Fruit fly (Drosophila melanogaster): ENCODE results near the gene CG1544.

The CG1544 gene

dm6 chr3R:31213227-31213626, 16.5 kb downstream of the CG1544 start, which contains the start of the genes Zwilch and CG1542 (continued):
- TF ChIP-seq CG9932 (GFP tag; IDR thresholded peaks at IDR 0.05) (0 out of 2 replicates have a peak, but pooled peaks have one; percentile 8), Opbp (GFP tag; IDR thresholded peaks at IDR 0.05; ENCODE audit: partially characterized antibody) (peak; percentile 81), trem (tag; optimal IDR thresholded peaks at IDR 0.05) (peak; percentile 78), CG42726 (GFP tag; IDR thresholded peaks at IDR 0.05; ENCODE audit: partially characterized antibody) (0 out of 2 replicates have a peak, but pooled peaks have one; percentile 32), Scr (GFP tag; IDR thresholded peaks at IDR 0.05; ENCODE audit: partially characterized antibody) (peak; percentile 70), CG6791 (GFP tag; IDR thresholded peaks at IDR 0.05; ENCODE audit: partially characterized antibody) (peak; percentile 77), knrl (GFP tag; IDR thresholded peaks at IDR 0.05; ENCODE audit: partially characterized antibody) (peak; percentile 67), Doc3 (GFP tag; IDR thresholded peaks at IDR 0.05; ENCODE audit: partially characterized antibody) (peak; percentile 43), bbx (GFP tag; IDR thresholded peaks at IDR 0.05; ENCODE audit: partially characterized antibody) (peak; percentile 83), HmgD (GFP tag; optimal IDR thresholded peaks at IDR 0.05) (peak; percentile 64), Bteb2 (GFP tag; optimal IDR thresholded peaks at IDR 0.05) (no peak), amos (GFP tag; IDR thresholded peaks at IDR 0.05; ENCODE audit: partially characterized antibody) (peak; percentile 79), MESR4 (GFP tag; optimal IDR thresholded peaks at IDR 0.05) (peak; percentile 66), NK7.1 (GFP tag; optimal IDR thresholded peaks at IDR 0.05) (no peak), inv (GFP tag; IDR thresholded peaks at IDR 0.05; ENCODE audit: partially characterized antibody) (peak; percentile 63), row (GFP tag; IDR thresholded peaks at IDR 0.05) (no peak; the same call in 2 of the 3 replicates), cwo (GFP tag; optimal IDR thresholded peaks at IDR 0.05) (peak; percentile 80), CG10565 (GFP tag; optimal IDR thresholded peaks at IDR 0.05) (no peak), Dref (GFP tag; IDR thresholded peaks at IDR 0.05) (peak; percentile 96), wek (GFP tag; optimal IDR thresholded peaks at IDR 0.05) (no peak), Ets97D (GFP tag; optimal IDR thresholded peaks at IDR 0.05) (peak; percentile 76), ato (GFP tag; IDR thresholded peaks at IDR 0.05; ENCODE audit: partially characterized antibody) (peak; percentile 77), cad (GFP tag; optimal IDR thresholded peaks at IDR 0.05) (peak; percentile 12), lola (GFP tag; optimal IDR thresholded peaks at IDR 0.05) (no peak), CG16815 (GFP tag; optimal IDR thresholded peaks at IDR 0.05) (no peak), MBD-R2 (GFP tag; IDR thresholded peaks at IDR 0.05) (peak; percentile 91), Sin3A (optimal IDR thresholded peaks at IDR 0.05) (peak; percentile 58), CG7963 (GFP tag; IDR thresholded peaks at IDR 0.05; ENCODE audit: partially characterized antibody) (peak; percentile 74), zen2 (GFP tag; IDR thresholded peaks at IDR 0.05; ENCODE audit: partially characterized antibody) (peak; percentile 77; the same call in 2 of the 3 replicates), Sry-δ (GFP tag; optimal IDR thresholded peaks at IDR 0.05) (peak; percentile 79), YL-1 (GFP tag; optimal IDR thresholded peaks at IDR 0.05) (peak; percentile 88), HLH4C (GFP tag; IDR thresholded peaks at IDR 0.05; ENCODE audit: partially characterized antibody) (peak; percentile 81), CG17612 (GFP tag; IDR thresholded peaks at IDR 0.05) (no peak), Bgb (GFP tag; IDR thresholded peaks at IDR 0.05; ENCODE audit: partially characterized antibody) (peak; percentile 87), Doc2 (GFP tag; IDR thresholded peaks at IDR 0.05) (no peak), CoRest (tag; optimal IDR thresholded peaks at IDR 0.05) (peak; percentile 25), sens (GFP tag) (peak; percentile 78), ci (GFP tag; IDR thresholded peaks at IDR 0.05) (0 out of 3 replicates have a peak, but pooled peaks have one; percentile 58), ftz-f1 (GFP tag; optimal IDR thresholded peaks at IDR 0.05) (peak; percentile 6), hbn (GFP tag; IDR thresholded peaks at IDR 0.05; ENCODE audit: partially characterized antibody) (peak; percentile 78), Abd-B (GFP tag; optimal IDR thresholded peaks at IDR 0.05) (peak; percentile 45), Dll (GFP tag; IDR thresholded peaks at IDR 0.05; ENCODE audit: partially characterized antibody) (peak; percentile 78), CG15514 (GFP tag; optimal IDR thresholded peaks at IDR 0.05) (peak; percentile 72), CG14860 (GFP tag; IDR thresholded peaks at IDR 0.05; ENCODE audit: partially characterized antibody) (peak; percentile 66), CG12659 (GFP tag; optimal IDR thresholded peaks at IDR 0.05) (peak; percentile 62)
